Worm (Caenorhabditis elegans) whole organism, young adult: Measurements from ENCODE around the gene twk-45.
A peak's percentile ranks its signal among the peaks of the same experiment; 100 is the strongest.

Source experiments
- B0261.1 ChIP-seq: sonication (generic microtip); optimal IDR thresholded peaks from 2 replicates; lab custom pipeline; 2016; ENCODE audit warnings: mild to moderate bottlenecking, missing genetic modification characterization, moderate library complexity, missing compliant biosample characterization
- C17E4.6 ChIP-seq: fragments of 200-800 bp; sonication (Bioruptor generic); IDR thresholded peaks from 2 replicates; pipeline ENCODE4 v1.3.6; 2022; ENCODE audit warnings: missing genetic modification reagents, missing genetic modification characterization, missing compliant biosample characterization
- D2030.7 ChIP-seq: fragments of 200-800 bp; sonication (Bioruptor generic); IDR thresholded peaks from 2 replicates; pipeline ENCODE4 v1.3.6; 2022; ENCODE audit warnings: missing genetic modification reagents, missing genetic modification characterization, missing compliant biosample characterization
- F10E7.11 ChIP-seq: sonication (generic microtip); optimal IDR thresholded peaks from 2 replicates; lab custom pipeline; 2017; ENCODE audit warnings: mild to moderate bottlenecking, missing genetic modification characterization, moderate library complexity, missing compliant biosample characterization
- F37B4.10 ChIP-seq: fragments of 200-800 bp; sonication (Bioruptor generic); IDR thresholded peaks from 2 replicates; pipeline ENCODE4 v1.3.6; 2022; ENCODE audit warnings: missing genetic modification characterization, missing compliant biosample characterization
- F52B5.7 ChIP-seq: sonication (generic microtip); optimal IDR thresholded peaks from 2 replicates; lab custom pipeline; 2016; ENCODE audit warnings: mild to moderate bottlenecking, missing genetic modification characterization, missing compliant biosample characterization
- F55B11.4 ChIP-seq: sonication (generic microtip); optimal IDR thresholded peaks from 2 replicates; lab custom pipeline; 2016; ENCODE audit warnings: missing compliant biosample characterization, missing genetic modification characterization, borderline replicate concordance; ENCODE audit not compliant: insufficient read depth
- F57C9.4 ChIP-seq: sonication (generic microtip); optimal IDR thresholded peaks from 2 replicates; lab custom pipeline; 2017; ENCODE audit warnings: mild to moderate bottlenecking, missing genetic modification characterization, missing compliant biosample characterization
- Y53F4B.3 ChIP-seq: fragments of 200-800 bp; sonication (Bioruptor generic); IDR thresholded peaks from 2 replicates; pipeline ENCODE4 v1.3.6; 2022; ENCODE audit warnings: missing genetic modification reagents, missing genetic modification characterization, missing compliant biosample characterization
- Y53G8AR.9 ChIP-seq: fragments of 200-800 bp; sonication (Bioruptor generic); conservative IDR thresholded peaks from 2 replicates; pipeline ENCODE4 v1.3.6; 2022; ENCODE audit warnings: missing genetic modification reagents, missing genetic modification characterization, missing compliant biosample characterization
- Y56A3A.18 ChIP-seq: fragments of 200-800 bp; sonication (Bioruptor generic); IDR thresholded peaks from 2 replicates; pipeline ENCODE4 v1.3.6; 2022; ENCODE audit warnings: missing genetic modification reagents, missing genetic modification characterization, missing compliant biosample characterization
- Y95B8A.8 ChIP-seq: fragments of 200-800 bp; sonication (Bioruptor generic); IDR thresholded peaks from 2 replicates; pipeline ENCODE4 v1.3.6; 2022; ENCODE audit warnings: missing genetic modification reagents, missing genetic modification characterization, missing compliant biosample characterization
- ZK185.1 ChIP-seq: sonication (generic microtip); optimal IDR thresholded peaks from 2 replicates; lab custom pipeline; 2016; ENCODE audit warnings: mild to moderate bottlenecking, missing genetic modification characterization, missing compliant biosample characterization; ENCODE audit not compliant: poor library complexity, severe bottlenecking
- athp-1 ChIP-seq: sonication (generic microtip); optimal IDR thresholded peaks from 2 replicates; lab custom pipeline; 2017; ENCODE audit warnings: mild to moderate bottlenecking, missing genetic modification characterization, missing compliant biosample characterization
- attf-3 ChIP-seq: fragments of 200-800 bp; sonication (Bioruptor generic); conservative IDR thresholded peaks from 2 replicates; pipeline ENCODE4 v1.3.6; 2022; ENCODE audit warnings: missing genetic modification reagents, missing genetic modification characterization, missing compliant biosample characterization
- attf-6 ChIP-seq: fragments of 200-800 bp; sonication (Bioruptor generic); IDR thresholded peaks from 2 replicates; pipeline ENCODE4 v1.3.6; 2022; ENCODE audit warnings: missing genetic modification reagents, missing genetic modification characterization, missing compliant biosample characterization
- cebp-1 ChIP-seq, 2 experiments: fragments of 200-800 bp in 1 of 2; sonication (Bioruptor generic) in 1 of 2; sonication (generic microtip) in 1 of 2; IDR thresholded peaks in 1 of 2; optimal IDR thresholded peaks in 1 of 2; 2 replicates each; pipeline versions ENCODE4 v1.3.6 to Lab custom; 2017 to 2022; ENCODE audit warnings: missing compliant biosample characterization in 2 of 2, missing genetic modification characterization in 2 of 2, mild to moderate bottlenecking in 1 of 2, missing genetic modification reagents in 1 of 2, moderate library complexity in 1 of 2
- ceh-100 ChIP-seq: fragments of 200-800 bp; sonication (Bioruptor generic); IDR thresholded peaks from 2 replicates; pipeline ENCODE4 v1.3.6; 2022; ENCODE audit warnings: missing genetic modification reagents, missing genetic modification characterization, missing compliant biosample characterization
- ceh-27 ChIP-seq: fragments of 200-800 bp; sonication (Bioruptor generic); optimal IDR thresholded peaks from 2 replicates; lab custom pipeline; 2018; ENCODE audit warnings: mild to moderate bottlenecking, missing genetic modification characterization, moderate library complexity, missing compliant biosample characterization
- ceh-40 ChIP-seq: fragments of 200-800 bp; sonication (Bioruptor generic); IDR thresholded peaks from 2 replicates; pipeline ENCODE4 v1.3.6; 2022; ENCODE audit warnings: missing genetic modification characterization, missing compliant biosample characterization
- ceh-58 ChIP-seq: fragments of 200-800 bp; sonication (Bioruptor generic); IDR thresholded peaks from 2 replicates; pipeline ENCODE4 v1.3.6; 2022; ENCODE audit warnings: missing genetic modification characterization, missing compliant biosample characterization
- die-1 ChIP-seq: sonication (generic microtip); optimal IDR thresholded peaks from 2 replicates; lab custom pipeline; 2016; ENCODE audit warnings: missing genotype, mild to moderate bottlenecking, missing genetic modification characterization, missing compliant biosample characterization
- dox-1 ChIP-seq: fragments of 200-800 bp; sonication (Bioruptor generic); IDR thresholded peaks from 2 replicates; pipeline ENCODE4 v1.3.6; 2022; ENCODE audit warnings: missing genetic modification reagents, missing genetic modification characterization, missing compliant biosample characterization
- dpff-1 ChIP-seq: sonication (generic microtip); optimal IDR thresholded peaks from 2 replicates; lab custom pipeline; 2017; ENCODE audit warnings: mild to moderate bottlenecking, missing genetic modification characterization, missing compliant biosample characterization
- dpl-1 ChIP-seq: fragments of 150-350 bp; optimal IDR thresholded peaks from 2 replicates; lab custom pipeline; 2014; ENCODE audit warnings: missing biosample characterization, missing genetic modification reagents, missing genetic modification characterization
- efl-1 ChIP-seq: fragments of 150-350 bp; optimal IDR thresholded peaks from 2 replicates; lab custom pipeline; 2014; ENCODE audit warnings: missing biosample characterization, missing genetic modification reagents, missing genetic modification characterization
- egl-18 ChIP-seq: fragments of 200-800 bp; sonication (Bioruptor generic); IDR thresholded peaks from 2 replicates; pipeline ENCODE4 v1.3.6; 2022; ENCODE audit warnings: missing genetic modification reagents, missing genetic modification characterization, missing compliant biosample characterization
- fkh-3 ChIP-seq: sonication (generic microtip); optimal IDR thresholded peaks from 2 replicates; lab custom pipeline; 2016; ENCODE audit warnings: mild to moderate bottlenecking, missing genetic modification characterization, missing compliant biosample characterization
- hlh-26 ChIP-seq: fragments of 200-800 bp; sonication (Bioruptor generic); conservative IDR thresholded peaks from 2 replicates; pipeline ENCODE4 v1.3.6; 2022; ENCODE audit warnings: missing genetic modification reagents, missing genetic modification characterization, missing compliant biosample characterization
- hrde-1 ChIP-seq: sonication (generic microtip); optimal IDR thresholded peaks from 2 replicates; lab custom pipeline; 2016; ENCODE audit warnings: missing genetic modification characterization, mild to moderate bottlenecking, missing compliant biosample characterization, moderate library complexity, missing genotype, missing genetic modification reagents, borderline replicate concordance
- hsf-1 ChIP-seq: fragments of 200-800 bp; sonication (Bioruptor generic); IDR thresholded peaks from 2 replicates; pipeline ENCODE4 v1.3.6; 2022; ENCODE audit warnings: missing genetic modification reagents, missing genetic modification characterization, missing compliant biosample characterization
- madf-3 ChIP-seq: fragments of 200-800 bp; sonication (Bioruptor generic); IDR thresholded peaks from 2 replicates; pipeline ENCODE4 v1.3.6; 2022; ENCODE audit warnings: missing genetic modification reagents, missing genetic modification characterization, missing compliant biosample characterization
- madf-6 ChIP-seq: fragments of 200-800 bp; sonication (Bioruptor generic); IDR thresholded peaks from 2 replicates; pipeline ENCODE4 v1.3.6; 2022; ENCODE audit warnings: missing genetic modification reagents, missing genetic modification characterization, missing compliant biosample characterization
- mel-28 ChIP-seq: sonication (generic microtip); optimal IDR thresholded peaks from 2 replicates; lab custom pipeline; 2016; ENCODE audit warnings: borderline replicate concordance, mild to moderate bottlenecking, missing genetic modification characterization, missing compliant biosample characterization
- nhr-120 ChIP-seq: fragments of 200-800 bp; sonication (Bioruptor generic); IDR thresholded peaks from 2 replicates; pipeline ENCODE4 v1.3.6; 2022; ENCODE audit warnings: missing genetic modification characterization, missing compliant biosample characterization
- nhr-27 ChIP-seq: fragments of 200-800 bp; sonication (Bioruptor generic); optimal IDR thresholded peaks from 2 replicates; lab custom pipeline; 2018; ENCODE audit warnings: mild to moderate bottlenecking, missing genetic modification characterization, moderate library complexity, missing compliant biosample characterization
- pha-4 ChIP-seq: fragments of 150-350 bp; sonication (generic microtip); optimal IDR thresholded peaks from 2 replicates; lab custom pipeline; 2014; ENCODE audit warnings: missing biosample characterization, missing genetic modification reagents, missing genetic modification characterization
- rcor-1 ChIP-seq: fragments of 200-800 bp; sonication (Bioruptor generic); IDR thresholded peaks from 2 replicates; pipeline ENCODE4 v1.3.6; 2022; ENCODE audit warnings: missing genetic modification reagents, missing genetic modification characterization, missing compliant biosample characterization
- snpc-3.4 ChIP-seq: sonication (generic microtip); optimal IDR thresholded peaks from 2 replicates; lab custom pipeline; 2017; ENCODE audit warnings: missing genetic modification characterization, mild to moderate bottlenecking, missing compliant biosample characterization, antibody characterized with exemption, moderate library complexity, missing genotype, missing genetic modification reagents
- snpc-4 ChIP-seq, 5 experiments: fragments of 150-350 bp in 1 of 5; sonication (generic microtip) in 4 of 5; optimal IDR thresholded peaks; 2 replicates each; lab custom pipeline; 2014 to 2018; ENCODE audit warnings: missing genetic modification characterization in 5 of 5, missing biosample characterization in 3 of 5, antibody characterized with exemption in 2 of 5, mild to moderate bottlenecking in 2 of 5, missing compliant biosample characterization in 2 of 5, missing genotype in 2 of 5, moderate library complexity in 2 of 5, missing genetic modification reagents in 1 of 5
- xnd-1 ChIP-seq: sonication (generic microtip); optimal IDR thresholded peaks from 2 replicates; lab custom pipeline; 2016; ENCODE audit warnings: missing genotype, missing genetic modification reagents, missing genetic modification characterization, missing compliant biosample characterization
- ztf-3 ChIP-seq: fragments of 200-800 bp; sonication (Bioruptor generic); optimal IDR thresholded peaks from 2 replicates; lab custom pipeline; 2018; ENCODE audit warnings: mild to moderate bottlenecking, missing genetic modification characterization, missing compliant biosample characterization
- ztf-6 ChIP-seq: fragments of 200-800 bp; sonication (Bioruptor generic); IDR thresholded peaks from 2 replicates; pipeline ENCODE4 v1.3.6; 2022; ENCODE audit warnings: missing genetic modification reagents, missing genetic modification characterization, missing compliant biosample characterization

twk-45 gene

ce11 chrIII:2786740-2787139, 15.0 kb downstream of the twk-45 start, which contains the start of gene nduc-2 (continued):
- TF ChIP-seq Y53G8AR.9 (GFP tag; lab: Robert Waterston, UW) (0 out of 2 replicates have a peak, but pooled peaks have one; percentile 37), Y56A3A.18 (GFP tag; lab: Robert Waterston, UW) (0 out of 2 replicates have a peak, but pooled peaks have one; percentile 31), D2030.7 (GFP tag; lab: Robert Waterston, UW) (0 out of 2 replicates have a peak, but pooled peaks have one; percentile 10), B0261.1 (tag; lab: Kevin White, UChicago) (no peak), ceh-58 (GFP tag; lab: Robert Waterston, UW) (0 out of 2 replicates have a peak, but pooled peaks have one; percentile 9), snpc-4 (GFP tag; optimal IDR thresholded peaks at IDR 0.05; lab: Kevin White, UChicago) (no peak), snpc-4 (tag; optimal IDR thresholded peaks at IDR 0.05; lab: Kevin White, UChicago) (peak in 1 of 4 experiments; percentile 3), C17E4.6 (GFP tag; lab: Robert Waterston, UW) (0 out of 2 replicates have a peak, but pooled peaks have one; percentile 15), efl-1 (GFP tag; lab: Kevin White, UChicago) (no peak), Y53F4B.3 (GFP tag; lab: Robert Waterston, UW) (no peak), hsf-1 (peak; percentile 60; the same call in 1 of the 2 replicates), xnd-1 (no peak), attf-6 (GFP tag; lab: Robert Waterston, UW) (0 out of 2 replicates have a peak, but pooled peaks have one; percentile 54), F52B5.7 (tag; lab: Kevin White, UChicago) (peak; percentile 13), dpff-1 (tag; lab: Kevin White, UChicago) (no peak), madf-6 (GFP tag; lab: Robert Waterston, UW) (peak; percentile 62)

- TF ChIP-seq F55B11.4 = no peak
- peak; percentile 74 for TF ChIP-seq attf-3 (GFP tag; lab: Robert Waterston, UW)
- TF ChIP-seq efl-1 (GFP tag; lab: Kevin White, UChicago) = peak; percentile 86
- no peak for TF ChIP-seq hlh-26 (GFP tag; lab: Robert Waterston, UW)
- TF ChIP-seq nhr-120 (GFP tag; lab: Robert Waterston, UW) = no peak
- TF ChIP-seq F10E7.11 (tag; lab: Kevin White, UChicago) = no peak
- TF ChIP-seq snpc-3.4 (tag; lab: Kevin White, UChicago) = peak; percentile 96
- TF ChIP-seq C17E4.6 (GFP tag; lab: Robert Waterston, UW) = peak; percentile 79
- TF ChIP-seq cebp-1 (GFP tag; IDR thresholded peaks at IDR 0.05; lab: Robert Waterston, UW) = peak; percentile 54; the same call in 1 of the 2 replicates
- TF ChIP-seq cebp-1 (tag; optimal IDR thresholded peaks at IDR 0.05; lab: Kevin White, UChicago) = peak; percentile 90
- peak; percentile 49 for TF ChIP-seq xnd-1
- no peak for TF ChIP-seq Y56A3A.18 (GFP tag; lab: Robert Waterston, UW)
- no peak for TF ChIP-seq fkh-3 (tag; lab: Kevin White, UChicago)
- TF ChIP-seq nhr-27 (tag; lab: Kevin White, UChicago) = no peak
- peak; percentile 93 for TF ChIP-seq Y53G8AR.9 (GFP tag; lab: Robert Waterston, UW)
- TF ChIP-seq rcor-1 (GFP tag; lab: Robert Waterston, UW) = peak; percentile 84
- peak; percentile 98 for TF ChIP-seq athp-1 (tag; lab: Kevin White, UChicago)
- peak; percentile 54 for TF ChIP-seq die-1 (tag; lab: Kevin White, UChicago)
- TF ChIP-seq madf-3 (GFP tag; lab: Robert Waterston, UW) = peak; percentile 96
- peak; percentile 97 for TF ChIP-seq pha-4 (tag; lab: Kevin White, UChicago)
- peak; percentile 70 for TF ChIP-seq ceh-100 (GFP tag; lab: Robert Waterston, UW)
- TF ChIP-seq egl-18 = no peak
- TF ChIP-seq dpl-1 = peak; percentile 88
- peak; percentile 90 for TF ChIP-seq madf-6 (GFP tag; lab: Robert Waterston, UW)
- TF ChIP-seq mel-28 = no peak
- TF ChIP-seq ceh-40 (GFP tag; lab: Robert Waterston, UW) = no peak
- peak; percentile 49; the same call in 1 of the 2 replicates for TF ChIP-seq ztf-6
- TF ChIP-seq ZK185.1 (tag; lab: Kevin White, UChicago) = peak; percentile 93
- TF ChIP-seq F37B4.10 = no peak
- TF ChIP-seq ztf-3 (GFP tag; lab: Kevin White, UChicago) = peak; percentile 10
- no peak for TF ChIP-seq F57C9.4 (tag; lab: Kevin White, UChicago)
- TF ChIP-seq dox-1 (GFP tag; lab: Robert Waterston, UW) = peak; percentile 98
- TF ChIP-seq Y95B8A.8 (GFP tag; lab: Robert Waterston, UW) = peak; percentile 94
- peak; percentile 93 for TF ChIP-seq ceh-27 (GFP tag; lab: Kevin White, UChicago)
- peak; percentile 71; the same call in 1 of the 2 replicates for TF ChIP-seq Y53F4B.3 (GFP tag; lab: Robert Waterston, UW)
- TF ChIP-seq hrde-1 = no peak
- TF ChIP-seq F52B5.7 (tag; lab: Kevin White, UChicago) = no peak
Observed at ce11 chrIII:2785840-2786239, 15.9 kb downstream of the twk-45 start, which contains the start of gene Y71H2AM.20. TSS of gene Y71H2AM.20 (minus strand) at chrIII:2785948.
